Worm (Caenorhabditis elegans) whole organism, L1 larva: Measurements from ENCODE around the gene M05D6.1.

ENCODE experiments used
- alr-1 ChIP-seq: fragments of 200-800 bp; sonication (Bioruptor generic); optimal IDR thresholded peaks from 2 replicates; lab custom pipeline; 2018; ENCODE audit warnings: borderline replicate concordance, mild to moderate bottlenecking, missing genetic modification characterization, missing compliant biosample characterization
- efl-3 ChIP-seq: fragments of 200-800 bp; sonication (Bioruptor generic); optimal IDR thresholded peaks from 2 replicates; lab custom pipeline; 2018; ENCODE audit warnings: mild to moderate bottlenecking, missing genetic modification characterization, missing compliant biosample characterization
- egl-27 ChIP-seq, 2 experiments: fragments of 150-350 bp in 1 of 2; sonication (generic microtip); optimal IDR thresholded peaks; 3 replicates each; lab custom pipeline; 2017 to 2018; ENCODE audit warnings: missing biosample characterization in 2 of 2, missing genetic modification characterization in 2 of 2, missing genetic modification reagents in 2 of 2
- elt-2 ChIP-seq: sonication (generic microtip); optimal IDR thresholded peaks from 2 replicates; lab custom pipeline; 2016; ENCODE audit warnings: missing genetic modification characterization, mild to moderate bottlenecking, inconsistent platforms, missing compliant biosample characterization, missing genetic modification reagents
- lir-3 ChIP-seq: sonication (generic microtip); optimal IDR thresholded peaks from 2 replicates; lab custom pipeline; 2016; ENCODE audit warnings: mild to moderate bottlenecking, missing genetic modification characterization, moderate library complexity, missing compliant biosample characterization; ENCODE audit not compliant: poor library complexity
- lsy-2 ChIP-seq, 2 experiments: fragments of 150-350 bp; optimal IDR thresholded peaks; 2 replicates each; lab custom pipeline; 2014; ENCODE audit warnings: missing biosample characterization in 2 of 2, missing genetic modification characterization in 2 of 2
- nhr-28 ChIP-seq: fragments of 150-350 bp; optimal IDR thresholded peaks from 2 replicates; lab custom pipeline; 2014; ENCODE audit warnings: missing biosample characterization, missing genetic modification characterization
- sox-4 ChIP-seq: sonication (generic microtip); optimal IDR thresholded peaks from 2 replicates; lab custom pipeline; 2016; ENCODE audit warnings: missing genetic modification characterization, missing compliant biosample characterization
- tbx-2 ChIP-seq: sonication (generic microtip); optimal IDR thresholded peaks from 2 replicates; lab custom pipeline; 2016; ENCODE audit warnings: missing genetic modification characterization, missing compliant biosample characterization
- unc-30 ChIP-seq: sonication (generic microtip); optimal IDR thresholded peaks from 2 replicates; lab custom pipeline; 2017; ENCODE audit warnings: missing biosample characterization, missing genetic modification characterization

- TF ChIP-seq nhr-28 (tag; lab: Kevin White, UChicago) (no peak), alr-1 (tag; lab: Kevin White, UChicago) (no peak), lsy-2 (tag; optimal IDR thresholded peaks at IDR 0.05; lab: Kevin White, UChicago) (no peak), tbx-2 (tag; lab: Kevin White, UChicago) (no peak), efl-3 (no peak), sox-4 (no peak), unc-30 (tag; lab: Kevin White, UChicago) (no peak), lir-3 (tag; lab: Kevin White, UChicago) (no peak), egl-27 (tag; optimal IDR thresholded peaks at IDR 0.05; lab: Kevin White, UChicago) (no peak), elt-2 (tag; lab: Kevin White, UChicago) (no peak)
Measured at ce11 chrII:8454513-8454912, 20.7 kb downstream of the M05D6.1 start, which contains the start of gene F22B5.5.
